Worm (Caenorhabditis elegans): ENCODE measurements around the gene F42C5.6.

DNA sequence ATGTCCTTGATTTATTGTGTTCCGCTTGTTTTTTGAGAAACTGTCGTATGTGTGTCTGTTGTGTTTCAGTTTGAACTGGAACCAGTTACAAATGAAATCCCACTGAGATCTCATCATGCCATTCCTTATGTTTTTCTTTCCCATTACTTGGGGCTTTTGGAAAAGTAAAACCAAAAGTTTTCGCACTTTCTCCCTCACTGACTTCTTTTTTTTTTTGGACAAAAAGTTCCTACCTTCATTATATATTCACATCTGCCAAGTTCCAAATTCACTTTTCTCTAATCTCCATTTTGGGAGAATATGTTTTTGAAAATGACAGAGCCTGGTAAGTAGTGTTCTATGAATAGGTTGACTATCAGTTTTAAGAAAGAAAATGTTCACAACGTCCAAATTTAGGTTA, 32.2 kb downstream of the F42C5.6 start, which contains the start of gene C06E4.2:
- TF ChIP-seq nhr-120 (GFP tag; IDR thresholded peaks at IDR 0.05) (no peak), zfh-2 (GFP tag; conservative IDR thresholded peaks at IDR 0.05) (no peak), unc-62 (GFP tag; optimal IDR thresholded peaks at IDR 0.05) (no peak), tlf-1 (GFP tag; optimal IDR thresholded peaks at IDR 0.05) (no peak)
